Worm (Caenorhabditis elegans): Measurements from ENCODE around the gene abt-4.

The abt-4 gene

ce11 chrV:356959-357702, 26.6 kb upstream of the abt-4 start:
- TF ChIP-seq sem-2 (GFP tag; optimal IDR thresholded peaks at IDR 0.05): no peak
- TF ChIP-seq sptf-1 (tag; optimal IDR thresholded peaks at IDR 0.05): no peak

- no peak for TF ChIP-seq flh-1 (GFP tag; optimal IDR thresholded peaks at IDR 0.05)
- no peak for TF ChIP-seq drap-1 (GFP tag; optimal IDR thresholded peaks at IDR 0.05)
- no peak for TF ChIP-seq mab-5 (tag; optimal IDR thresholded peaks at IDR 0.05)
- TF ChIP-seq unc-62 (GFP tag; optimal IDR thresholded peaks at IDR 0.05): no peak
- no peak for TF ChIP-seq zip-8 (tag; optimal IDR thresholded peaks at IDR 0.05)
- TF ChIP-seq pha-4 (tag; optimal IDR thresholded peaks at IDR 0.05): no peak
- TF ChIP-seq nhr-12 (tag; optimal IDR thresholded peaks at IDR 0.05): no peak
- TF ChIP-seq snpc-4 (tag; optimal IDR thresholded peaks at IDR 0.05): no peak
- TF ChIP-seq ceh-83 (GFP tag; optimal IDR thresholded peaks at IDR 0.05): no peak
These were observed 21.3 kb upstream of the abt-4 start for ce11 chrV:351787-352186.

ce11 chrV:350822-351221, 20.3 kb upstream of the abt-4 start:
- TF ChIP-seq nhr-2 (tag; optimal IDR thresholded peaks at IDR 0.05) (no peak), blmp-1 (tag; optimal IDR thresholded peaks at IDR 0.05) (no peak), sptf-1 (tag; optimal IDR thresholded peaks at IDR 0.05) (no peak), hlh-1 (tag; optimal IDR thresholded peaks at IDR 0.05) (no peak)

ce11 chrV:349054-349453, 18.5 kb upstream of the abt-4 start, which contains the start of gene atg-9:
Gene atg-9, plus strand, starts transcription at chrV:349385.
- no peak for TF ChIP-seq nhr-12 (tag; optimal IDR thresholded peaks at IDR 0.05)
- peak; percentile 12 for TF ChIP-seq mls-2 (tag; optimal IDR thresholded peaks at IDR 0.05)
- peak; percentile 83 for TF ChIP-seq cnd-1 (tag; optimal IDR thresholded peaks at IDR 0.05)
- peak; percentile 48 for TF ChIP-seq sptf-1 (tag; optimal IDR thresholded peaks at IDR 0.05)
- TF ChIP-seq nhr-76 (tag; optimal IDR thresholded peaks at IDR 0.05): no peak
- TF ChIP-seq lin-32 (GFP tag; optimal IDR thresholded peaks at IDR 0.05): peak; percentile 30
- TF ChIP-seq ceh-39 (tag; optimal IDR thresholded peaks at IDR 0.05): peak; percentile 28
- no peak for TF ChIP-seq blmp-1 (tag; optimal IDR thresholded peaks at IDR 0.05)
- TF ChIP-seq lin-13 (tag; optimal IDR thresholded peaks at IDR 0.05): peak; percentile 39
- TF ChIP-seq hlh-1 (tag; optimal IDR thresholded peaks at IDR 0.05): peak; percentile 62
- TF ChIP-seq snpc-4 (tag; optimal IDR thresholded peaks at IDR 0.05): no peak
- TF ChIP-seq mep-1 (tag; optimal IDR thresholded peaks at IDR 0.05): peak; percentile 73

- TF ChIP-seq lin-13 (tag; optimal IDR thresholded peaks at IDR 0.05) (no peak), lin-32 (GFP tag; optimal IDR thresholded peaks at IDR 0.05) (no peak), mep-1 (tag; optimal IDR thresholded peaks at IDR 0.05) (no peak), nhr-2 (tag; optimal IDR thresholded peaks at IDR 0.05) (no peak), snpc-4 (tag; optimal IDR thresholded peaks at IDR 0.05) (no peak), unc-39 (tag; optimal IDR thresholded peaks at IDR 0.05) (no peak), elt-1 (tag; optimal IDR thresholded peaks at IDR 0.05; ENCODE audit: borderline replicate concordance, insufficient read depth) (no peak), sptf-1 (tag; optimal IDR thresholded peaks at IDR 0.05) (no peak), M03D4.4 (tag; optimal IDR thresholded peaks at IDR 0.05) (no peak), flh-1 (GFP tag; optimal IDR thresholded peaks at IDR 0.05) (no peak), sem-2 (GFP tag; optimal IDR thresholded peaks at IDR 0.05) (no peak), unc-62 (GFP tag; optimal IDR thresholded peaks at IDR 0.05) (no peak), ham-2 (GFP tag; optimal IDR thresholded peaks at IDR 0.05) (no peak), nhr-28 (tag; optimal IDR thresholded peaks at IDR 0.05) (no peak), ceh-43 (GFP tag; optimal IDR thresholded peaks at IDR 0.05) (no peak), nhr-237 (tag; optimal IDR thresholded peaks at IDR 0.05) (no peak), zip-8 (tag; optimal IDR thresholded peaks at IDR 0.05) (no peak), blmp-1 (tag; optimal IDR thresholded peaks at IDR 0.05) (no peak), bed-3 (GFP tag; optimal IDR thresholded peaks at IDR 0.05) (no peak), tbx-8 (GFP tag; optimal IDR thresholded peaks at IDR 0.05) (no peak)
These were observed 17.2 kb upstream of the abt-4 start for ce11 chrV:347561-348345.
